Fruit fly (Drosophila melanogaster) whole organism, embryonic: ENCODE results near the gene RhoBTB.

ENCODE experiments used
- Atf3 ChIP-seq: fragments of 200-800 bp; sonication (Bioruptor generic); optimal IDR thresholded peaks from 3 replicates; lab custom pipeline; 2016; ENCODE audit warnings: missing biosample characterization, missing genetic modification characterization
- B-H2 ChIP-seq: fragments of 200-800 bp; sonication (Bioruptor generic); optimal IDR thresholded peaks from 2 replicates; lab custom pipeline; 2018; ENCODE audit warnings: missing biosample characterization, mild to moderate bottlenecking, missing genetic modification characterization
- Bteb2 ChIP-seq: fragments of 200-800 bp; sonication (Bioruptor generic); optimal IDR thresholded peaks from 2 replicates; lab custom pipeline; 2016; ENCODE audit warnings: missing biosample characterization, missing genetic modification characterization
- CG10321 ChIP-seq: fragments of 200-800 bp; sonication (Bioruptor generic); IDR thresholded peaks from 2 replicates; pipeline ENCODE4 v1.3.6; 2022; ENCODE audit warnings: missing biosample characterization, missing genetic modification characterization
- CG11093 ChIP-seq: fragments of 200-800 bp; sonication (Bioruptor generic); IDR thresholded peaks from 3 replicates; pipeline ENCODE4 v1.3.6; 2022; ENCODE audit warnings: missing biosample characterization, missing genetic modification characterization
- CG11247 ChIP-seq: fragments of 200-800 bp; sonication (Bioruptor generic); IDR thresholded peaks from 2 replicates; pipeline ENCODE4 v1.3.6; 2022; ENCODE audit warnings: missing biosample characterization, missing genetic modification characterization
- CG11723 ChIP-seq: fragments of 200-800 bp; sonication (Bioruptor generic); optimal IDR thresholded peaks from 2 replicates; lab custom pipeline; 2017; ENCODE audit warnings: missing biosample characterization, mild to moderate bottlenecking, missing genetic modification characterization
- CG14014 ChIP-seq: fragments of 200-800 bp; sonication (Bioruptor generic); IDR thresholded peaks from 2 replicates; pipeline ENCODE4 v1.3.6; 2022; ENCODE audit warnings: missing biosample characterization, missing genetic modification characterization
- CG14667 ChIP-seq: fragments of 200-800 bp; sonication (Bioruptor generic); IDR thresholded peaks from 2 replicates; pipeline ENCODE4 v1.3.6; 2022; ENCODE audit warnings: missing biosample characterization, missing genetic modification characterization
- CG15269 ChIP-seq: fragments of 200-800 bp; sonication (Bioruptor generic); optimal IDR thresholded peaks from 2 replicates; lab custom pipeline; 2018; ENCODE audit warnings: missing biosample characterization, mild to moderate bottlenecking, missing genetic modification characterization, moderate library complexity
- CG1529 ChIP-seq: fragments of 200-800 bp; sonication (Bioruptor generic); optimal IDR thresholded peaks from 3 replicates; lab custom pipeline; 2018; ENCODE audit warnings: missing biosample characterization, missing genetic modification characterization
- CG15479 ChIP-seq: fragments of 200-800 bp; sonication (Bioruptor generic); optimal IDR thresholded peaks from 3 replicates; lab custom pipeline; 2019; ENCODE audit warnings: missing biosample characterization, mild to moderate bottlenecking, missing genetic modification characterization, moderate library complexity
- CG15696 ChIP-seq: fragments of 200-800 bp; sonication (Bioruptor generic); optimal IDR thresholded peaks from 2 replicates; lab custom pipeline; 2019; ENCODE audit warnings: missing biosample characterization, mild to moderate bottlenecking, missing genetic modification characterization, moderate library complexity
- CG17802 ChIP-seq: fragments of 200-800 bp; sonication (Bioruptor generic); optimal IDR thresholded peaks from 2 replicates; lab custom pipeline; 2018; ENCODE audit warnings: missing biosample characterization, mild to moderate bottlenecking, missing genetic modification characterization, moderate library complexity
- CG2129 ChIP-seq: fragments of 200-800 bp; sonication (Bioruptor generic); IDR thresholded peaks from 2 replicates; pipeline ENCODE4 v1.3.6; 2022; ENCODE audit warnings: missing biosample characterization, missing genetic modification characterization; ENCODE audit not compliant: partially characterized antibody
- CG2889 ChIP-seq: fragments of 200-800 bp; sonication (Bioruptor generic); IDR thresholded peaks from 3 replicates; pipeline ENCODE4 v1.3.6; 2022; ENCODE audit warnings: missing biosample characterization, missing genetic modification characterization
- CG4820 ChIP-seq: fragments of 200-800 bp; sonication (Bioruptor generic); optimal IDR thresholded peaks from 3 replicates; lab custom pipeline; 2016; ENCODE audit warnings: missing biosample characterization, missing genetic modification characterization
- CG4854 ChIP-seq: fragments of 200-800 bp; sonication (Bioruptor generic); optimal IDR thresholded peaks from 2 replicates; lab custom pipeline; 2016; ENCODE audit warnings: missing biosample characterization, missing genetic modification characterization, inconsistent platforms
- CG6813 ChIP-seq: fragments of 200-800 bp; sonication (Bioruptor generic); optimal IDR thresholded peaks from 2 replicates; lab custom pipeline; 2017; ENCODE audit warnings: missing biosample characterization, missing genetic modification characterization, mild to moderate bottlenecking, moderate library complexity, missing genetic modification reagents
- CG7928 ChIP-seq: fragments of 200-800 bp; sonication (Bioruptor generic); optimal IDR thresholded peaks from 2 replicates; lab custom pipeline; 2017; ENCODE audit warnings: missing biosample characterization, mild to moderate bottlenecking, missing genetic modification characterization
- CG9727 ChIP-seq: fragments of 200-800 bp; sonication (Bioruptor generic); optimal IDR thresholded peaks from 3 replicates; lab custom pipeline; 2017; ENCODE audit warnings: missing biosample characterization, mild to moderate bottlenecking, missing genetic modification characterization
- CHES-1-like ChIP-seq: fragments of 200-800 bp; sonication (Bioruptor generic); optimal IDR thresholded peaks from 2 replicates; lab custom pipeline; 2016; ENCODE audit warnings: missing biosample characterization, missing genetic modification characterization
- D ChIP-seq, 2 experiments: fragments of 200-800 bp in 1 of 2; fragments of >200 bp in 1 of 2; sonication (Bioruptor generic) in 1 of 2; optimal IDR thresholded peaks; 2 replicates in 1 of 2; 3 replicates in 1 of 2; lab custom pipeline; 2017; ENCODE audit warnings: mild to moderate bottlenecking in 1 of 2, missing biosample characterization in 1 of 2, missing genetic modification characterization in 1 of 2, missing genetic modification reagents in 1 of 2
- Dad ChIP-seq: fragments of 200-800 bp; sonication (Bioruptor generic); optimal IDR thresholded peaks from 3 replicates; lab custom pipeline; 2016; ENCODE audit warnings: missing biosample characterization, missing genetic modification characterization
- Dbx ChIP-seq: fragments of 200-800 bp; sonication (Bioruptor generic); IDR thresholded peaks from 3 replicates; pipeline ENCODE4 v1.3.6; 2022; ENCODE audit warnings: missing biosample characterization, missing genetic modification characterization
- Dip3 ChIP-seq: fragments of 200-800 bp; sonication (Bioruptor generic); optimal IDR thresholded peaks from 3 replicates; lab custom pipeline; 2016; ENCODE audit warnings: missing biosample characterization, missing genetic modification characterization
- Doc2 ChIP-seq: fragments of 200-800 bp; sonication (Bioruptor generic); IDR thresholded peaks from 2 replicates; pipeline ENCODE4 v1.3.6; 2022; ENCODE audit warnings: missing biosample characterization, missing genetic modification characterization
- Fer3 ChIP-seq: fragments of 200-800 bp; sonication (Bioruptor generic); optimal IDR thresholded peaks from 2 replicates; lab custom pipeline; 2018; ENCODE audit warnings: missing biosample characterization, mild to moderate bottlenecking, missing genetic modification characterization, moderate library complexity
- HLH54F ChIP-seq: fragments of 200-800 bp; sonication (Bioruptor generic); optimal IDR thresholded peaks from 3 replicates; lab custom pipeline; 2016; ENCODE audit warnings: missing biosample characterization, missing genetic modification characterization
- Hand ChIP-seq: fragments of 200-800 bp; sonication (Bioruptor generic); optimal IDR thresholded peaks from 2 replicates; lab custom pipeline; 2017; ENCODE audit warnings: mild to moderate bottlenecking, missing biosample characterization, missing genetic modification reagents, missing genetic modification characterization
- Hr3 ChIP-seq: fragments of 200-800 bp; sonication (Bioruptor generic); optimal IDR thresholded peaks from 3 replicates; lab custom pipeline; 2016; ENCODE audit warnings: missing biosample characterization, missing genetic modification characterization
- Kr ChIP-seq: fragments of 200-800 bp; sonication (Bioruptor generic); optimal IDR thresholded peaks from 2 replicates; lab custom pipeline; 2017; ENCODE audit warnings: missing biosample characterization, mild to moderate bottlenecking, missing genetic modification characterization
- Oaz ChIP-seq: fragments of 200-800 bp; sonication (Bioruptor generic); IDR thresholded peaks from 2 replicates; pipeline ENCODE4 v1.3.6; 2022; ENCODE audit warnings: missing biosample characterization, missing genetic modification characterization
- Ptx1 ChIP-seq: fragments of 200-800 bp; sonication (Bioruptor generic); IDR thresholded peaks from 2 replicates; pipeline ENCODE4 v1.3.6; 2022; ENCODE audit warnings: missing biosample characterization, missing genetic modification characterization
- TFAM ChIP-seq: fragments of 200-800 bp; sonication (Bioruptor generic); optimal IDR thresholded peaks from 2 replicates; lab custom pipeline; 2017; ENCODE audit warnings: missing biosample characterization, missing genetic modification characterization, inconsistent platforms
- caup ChIP-seq: fragments of 200-800 bp; sonication (Bioruptor generic); optimal IDR thresholded peaks from 3 replicates; lab custom pipeline; 2017; ENCODE audit warnings: missing biosample characterization, mild to moderate bottlenecking, missing genetic modification characterization, moderate library complexity; ENCODE audit not compliant: severe bottlenecking
- chif ChIP-seq, 2 experiments: fragments of 200-800 bp; sonication (Bioruptor generic); optimal IDR thresholded peaks; 3 replicates each; lab custom pipeline; 2016; ENCODE audit warnings: missing biosample characterization in 2 of 2, missing genetic modification characterization in 2 of 2
- chn ChIP-seq: fragments of 200-800 bp; sonication (Bioruptor generic); optimal IDR thresholded peaks from 2 replicates; lab custom pipeline; 2016; ENCODE audit warnings: missing biosample characterization, missing genetic modification characterization
- dati ChIP-seq: fragments of 200-800 bp; sonication (Bioruptor generic); IDR thresholded peaks from 2 replicates; pipeline ENCODE4 v1.3.6; 2022; ENCODE audit warnings: missing biosample characterization, missing genetic modification characterization
- fd64A ChIP-seq: fragments of 200-800 bp; sonication (Bioruptor generic); optimal IDR thresholded peaks from 3 replicates; lab custom pipeline; 2018; ENCODE audit warnings: missing biosample characterization, mild to moderate bottlenecking, missing genetic modification characterization
- grau ChIP-seq: fragments of 200-800 bp; optimal IDR thresholded peaks from 3 replicates; lab custom pipeline; 2019; ENCODE audit warnings: missing biosample characterization, mild to moderate bottlenecking, missing genetic modification characterization, moderate library complexity
- gro ChIP-seq: fragments of 200-800 bp; sonication (Bioruptor generic); optimal IDR thresholded peaks from 2 replicates; lab custom pipeline; 2016; ENCODE audit warnings: missing biosample characterization, missing genetic modification characterization
- mam ChIP-seq: fragments of 200-800 bp; sonication (Bioruptor generic); optimal IDR thresholded peaks from 3 replicates; lab custom pipeline; 2016; ENCODE audit warnings: missing biosample characterization, missing genetic modification characterization
- nau ChIP-seq: fragments of 200-800 bp; sonication (Bioruptor generic); optimal IDR thresholded peaks from 3 replicates; lab custom pipeline; 2017; ENCODE audit warnings: missing biosample characterization, mild to moderate bottlenecking, missing genetic modification characterization, missing genetic modification reagents
- nom ChIP-seq: fragments of 200-800 bp; sonication (Bioruptor generic); optimal IDR thresholded peaks from 2 replicates; lab custom pipeline; 2017; ENCODE audit warnings: missing biosample characterization, missing genetic modification characterization, mild to moderate bottlenecking, moderate library complexity, missing genetic modification reagents
- org-1 ChIP-seq: fragments of 200-800 bp; sonication (Bioruptor generic); optimal IDR thresholded peaks from 2 replicates; lab custom pipeline; 2017; ENCODE audit warnings: missing biosample characterization, missing genetic modification characterization
- seq ChIP-seq: fragments of 200-800 bp; sonication (Bioruptor generic); IDR thresholded peaks from 2 replicates; pipeline ENCODE4 v1.3.6; 2022; ENCODE audit warnings: missing biosample characterization, missing genetic modification characterization
- tap ChIP-seq: fragments of 200-800 bp; optimal IDR thresholded peaks from 3 replicates; lab custom pipeline; 2019; ENCODE audit warnings: missing biosample characterization, mild to moderate bottlenecking, missing genetic modification characterization, moderate library complexity
- twi ChIP-seq: fragments of 200-800 bp; optimal IDR thresholded peaks from 2 replicates; lab custom pipeline; 2019; ENCODE audit warnings: missing biosample characterization, mild to moderate bottlenecking, missing genetic modification characterization, moderate library complexity
- yki ChIP-seq: fragments of >200 bp; optimal IDR thresholded peaks from 3 replicates; lab custom pipeline; 2018

RhoBTB gene

dm6 chr3L:20399550-20400109 is 23.6 kb downstream of the RhoBTB start (continued):
- TF ChIP-seq CG9727 (GFP tag; lab: Kevin White, UChicago) = peak; percentile 88
- peak; percentile 74 for TF ChIP-seq CG1529
- TF ChIP-seq CG4820 (GFP tag; lab: Kevin White, UChicago) = peak; percentile 80
- TF ChIP-seq Hand (GFP tag; lab: Kevin White, UChicago) = peak; percentile 84
- peak; percentile 92 for TF ChIP-seq Ptx1 (GFP tag; lab: Robert Waterston, UW)
- peak; percentile 20 for TF ChIP-seq TFAM (GFP tag; lab: Kevin White, UChicago)
- peak; percentile 85 for TF ChIP-seq caup (GFP tag; lab: Kevin White, UChicago)
- peak; percentile 54; the same call in 1 of the 2 replicates for TF ChIP-seq CG10321 (GFP tag; lab: Robert Waterston, UW)
- peak; percentile 60; the same call in 1 of the 3 replicates for TF ChIP-seq CG2889 (GFP tag; lab: Robert Waterston, UW)
- peak; percentile 85 for TF ChIP-seq CG11093 (GFP tag; lab: Robert Waterston, UW)
- TF ChIP-seq Atf3 (GFP tag; lab: Kevin White, UChicago) = peak; percentile 69
- TF ChIP-seq D (optimal IDR thresholded peaks at IDR 0.05; lab: Kevin White, UChicago) = no peak
- peak; percentile 81 for TF ChIP-seq D (GFP tag; optimal IDR thresholded peaks at IDR 0.05; lab: Kevin White, UChicago)
- TF ChIP-seq Dbx = peak; percentile 90
- peak; percentile 85 for TF ChIP-seq CG14014
- TF ChIP-seq CG14667 (GFP tag; lab: Robert Waterston, UW) = peak; percentile 74
- peak; percentile 69 for TF ChIP-seq CG6813 (GFP tag; lab: Kevin White, UChicago)
- no peak for TF ChIP-seq Kr (GFP tag; lab: Kevin White, UChicago)
- TF ChIP-seq B-H2 = peak; percentile 91
- TF ChIP-seq CG2129 (GFP tag; lab: Robert Waterston, UW) = no peak
- peak; percentile 62 for TF ChIP-seq fd64A (GFP tag; lab: Kevin White, UChicago)
- peak; percentile 67 for TF ChIP-seq twi (tag; lab: Kevin White, UChicago)
- TF ChIP-seq Doc2 (GFP tag; lab: Robert Waterston, UW) = no peak
- peak; percentile 36 to 66 for TF ChIP-seq chif (GFP tag; optimal IDR thresholded peaks at IDR 0.05; lab: Kevin White, UChicago)
- peak; percentile 84 for TF ChIP-seq seq (GFP tag; lab: Robert Waterston, UW)
- TF ChIP-seq Oaz (GFP tag; lab: Robert Waterston, UW) = peak; percentile 69
- TF ChIP-seq CG17802 (tag; lab: Kevin White, UChicago) = peak; percentile 23
- peak; percentile 26 for TF ChIP-seq CG7928 (GFP tag; lab: Kevin White, UChicago)
- TF ChIP-seq tap (tag; lab: Kevin White, UChicago) = peak; percentile 92
- TF ChIP-seq yki (lab: Kevin White, UChicago) = no peak
- TF ChIP-seq Dad (GFP tag; lab: Kevin White, UChicago) = peak; percentile 33
- peak; percentile 7 for TF ChIP-seq CG15479 (GFP tag; lab: Kevin White, UChicago)
- TF ChIP-seq Dip3 (GFP tag; lab: Kevin White, UChicago) = peak; percentile 84
- TF ChIP-seq Fer3 (tag; lab: Kevin White, UChicago) = peak; percentile 89
- TF ChIP-seq CG11247 (GFP tag; lab: Robert Waterston, UW) = peak; percentile 77
- TF ChIP-seq nau (GFP tag; lab: Kevin White, UChicago) = peak; percentile 80
- TF ChIP-seq CHES-1-like (GFP tag; lab: Kevin White, UChicago) = peak; percentile 71
- peak; percentile 85 for TF ChIP-seq HLH54F (GFP tag; lab: Kevin White, UChicago)
- TF ChIP-seq CG15269 (tag; lab: Kevin White, UChicago) = peak; percentile 94
- peak; percentile 77 for TF ChIP-seq CG15696 (tag; lab: Kevin White, UChicago)
- peak; percentile 82 for TF ChIP-seq org-1 (GFP tag; lab: Kevin White, UChicago)
- TF ChIP-seq gro (GFP tag; lab: Kevin White, UChicago) = peak; percentile 80
- TF ChIP-seq CG4854 (GFP tag; lab: Kevin White, UChicago) = peak; percentile 75
- peak; percentile 78 for TF ChIP-seq nom (GFP tag; lab: Kevin White, UChicago)
- TF ChIP-seq Bteb2 (GFP tag; lab: Kevin White, UChicago) = peak; percentile 82
- no peak; the same call in 1 of the 2 replicates for TF ChIP-seq dati (GFP tag; lab: Robert Waterston, UW)
- peak; percentile 92 for TF ChIP-seq grau (tag; lab: Kevin White, UChicago)
- peak; percentile 78 for TF ChIP-seq chn (GFP tag; lab: Kevin White, UChicago)
- peak; percentile 86 for TF ChIP-seq mam (GFP tag; lab: Kevin White, UChicago)
- peak; percentile 88 for TF ChIP-seq Hr3 (GFP tag; lab: Kevin White, UChicago)
- peak; percentile 80 for TF ChIP-seq CG11723
